Fruit fly (Drosophila melanogaster): ENCODE data around the gene CG11249.

Gene CG11249

dm6 chr3L:21651412-21651811 lies 20.5 kb upstream of the CG11249 start:
- TF ChIP-seq OdsH (GFP tag; optimal IDR thresholded peaks at IDR 0.05): no peak
- no peak for TF ChIP-seq brk (GFP tag; optimal IDR thresholded peaks at IDR 0.05)
- TF ChIP-seq Hnf4 (GFP tag; optimal IDR thresholded peaks at IDR 0.05): no peak
- TF ChIP-seq ey (GFP tag; optimal IDR thresholded peaks at IDR 0.05): no peak
- TF ChIP-seq Myc (optimal IDR thresholded peaks at IDR 0.05): no peak
- TF ChIP-seq Dif (GFP tag; optimal IDR thresholded peaks at IDR 0.05; ENCODE audit: partially characterized antibody): no peak
- TF ChIP-seq pan (optimal IDR thresholded peaks at IDR 0.05): no peak
- TF ChIP-seq fru (GFP tag; optimal IDR thresholded peaks at IDR 0.05): no peak

- no peak for TF ChIP-seq Jra (GFP tag; optimal IDR thresholded peaks at IDR 0.05)
- TF ChIP-seq OdsH (GFP tag; optimal IDR thresholded peaks at IDR 0.05): no peak
- no peak for TF ChIP-seq CG32264 (GFP tag; optimal IDR thresholded peaks at IDR 0.05)
- TF ChIP-seq ey (GFP tag; optimal IDR thresholded peaks at IDR 0.05): no peak
- no peak for TF ChIP-seq Rel (GFP tag; optimal IDR thresholded peaks at IDR 0.05)
- TF ChIP-seq Rel (tag; optimal IDR thresholded peaks at IDR 0.05): no peak
- no peak for TF ChIP-seq HLH106 (tag; optimal IDR thresholded peaks at IDR 0.05)
- no peak for TF ChIP-seq Hr78 (GFP tag; optimal IDR thresholded peaks at IDR 0.05)
- no peak for TF ChIP-seq usp (GFP tag; optimal IDR thresholded peaks at IDR 0.05)
- TF ChIP-seq sv (GFP tag; optimal IDR thresholded peaks at IDR 0.05): no peak
- no peak for TF ChIP-seq CG9705 (GFP tag; optimal IDR thresholded peaks at IDR 0.05)
- TF ChIP-seq woc (GFP tag; optimal IDR thresholded peaks at IDR 0.05): no peak
- no peak for TF ChIP-seq N (GFP tag; optimal IDR thresholded peaks at IDR 0.05)
These were observed 19.8 kb upstream of the CG11249 start for dm6 chr3L:21652124-21652523.

DNA sequence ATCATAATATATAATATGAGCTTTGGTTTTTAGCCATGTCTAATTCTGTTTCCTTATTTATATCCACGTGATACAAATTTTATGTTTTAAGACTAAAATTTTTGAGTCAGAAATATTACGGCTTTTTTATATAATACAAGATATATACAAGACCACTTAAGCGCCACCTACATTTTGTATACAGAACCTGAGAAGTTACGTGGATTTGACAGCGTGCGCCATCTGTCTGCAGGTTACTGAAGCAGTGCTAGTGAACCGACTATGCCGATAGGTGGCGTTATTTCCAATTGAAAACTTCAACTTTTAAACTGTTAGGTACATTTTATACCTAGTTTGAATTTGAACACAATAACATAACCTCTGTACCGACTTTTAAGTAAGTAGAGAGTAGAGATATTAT lies 19.2 kb upstream of the CG11249 start:
- TF ChIP-seq jim (GFP tag; optimal IDR thresholded peaks at IDR 0.05): no peak
- TF ChIP-seq HLH106 (tag; optimal IDR thresholded peaks at IDR 0.05): peak; percentile 57
- TF ChIP-seq tai (GFP tag; optimal IDR thresholded peaks at IDR 0.05): peak; percentile 57
- peak; percentile 39 for TF ChIP-seq psq (GFP tag; optimal IDR thresholded peaks at IDR 0.05)
- no peak for TF ChIP-seq dsf (GFP tag; optimal IDR thresholded peaks at IDR 0.05; ENCODE audit: borderline replicate concordance)
- TF ChIP-seq ey (GFP tag; optimal IDR thresholded peaks at IDR 0.05): peak; percentile 50
- peak; percentile 30 for TF ChIP-seq dmrt93B (GFP tag; optimal IDR thresholded peaks at IDR 0.05)
- TF ChIP-seq CrebA (GFP tag; optimal IDR thresholded peaks at IDR 0.05; ENCODE audit: borderline replicate concordance): no peak
- no peak for TF ChIP-seq rgr (GFP tag; optimal IDR thresholded peaks at IDR 0.05)
- no peak for TF ChIP-seq Dif (GFP tag; optimal IDR thresholded peaks at IDR 0.05; ENCODE audit: partially characterized antibody)
- TF ChIP-seq Myc (optimal IDR thresholded peaks at IDR 0.05): peak; percentile 93
- TF ChIP-seq woc (GFP tag; optimal IDR thresholded peaks at IDR 0.05): no peak
- TF ChIP-seq Rel (GFP tag; optimal IDR thresholded peaks at IDR 0.05): no peak
- TF ChIP-seq Rel (tag; optimal IDR thresholded peaks at IDR 0.05): no peak
- peak; percentile 57 for TF ChIP-seq sv (GFP tag; optimal IDR thresholded peaks at IDR 0.05)
- no peak for TF ChIP-seq GATAd (GFP tag; optimal IDR thresholded peaks at IDR 0.05)
- peak; percentile 72 for TF ChIP-seq Hr83 (GFP tag; optimal IDR thresholded peaks at IDR 0.05; ENCODE audit: poor library complexity, severe bottlenecking)
- TF ChIP-seq Hnf4 (GFP tag; optimal IDR thresholded peaks at IDR 0.05): peak; percentile 69
- TF ChIP-seq foxo (GFP tag; optimal IDR thresholded peaks at IDR 0.05): peak in 1 of 2 experiments; percentile 71
- TF ChIP-seq fru (GFP tag; optimal IDR thresholded peaks at IDR 0.05): peak; percentile 48
- peak; percentile 55 for TF ChIP-seq h (GFP tag; optimal IDR thresholded peaks at IDR 0.05)
- peak; percentile 36 for TF ChIP-seq CG9705 (GFP tag; optimal IDR thresholded peaks at IDR 0.05)
- TF ChIP-seq OdsH (GFP tag; optimal IDR thresholded peaks at IDR 0.05): peak; percentile 48
- no peak for TF ChIP-seq Abd-B (GFP tag; optimal IDR thresholded peaks at IDR 0.05)
- TF ChIP-seq br (GFP tag; optimal IDR thresholded peaks at IDR 0.05): peak; percentile 68
- TF ChIP-seq Hr78 (GFP tag; optimal IDR thresholded peaks at IDR 0.05): no peak

DNA sequence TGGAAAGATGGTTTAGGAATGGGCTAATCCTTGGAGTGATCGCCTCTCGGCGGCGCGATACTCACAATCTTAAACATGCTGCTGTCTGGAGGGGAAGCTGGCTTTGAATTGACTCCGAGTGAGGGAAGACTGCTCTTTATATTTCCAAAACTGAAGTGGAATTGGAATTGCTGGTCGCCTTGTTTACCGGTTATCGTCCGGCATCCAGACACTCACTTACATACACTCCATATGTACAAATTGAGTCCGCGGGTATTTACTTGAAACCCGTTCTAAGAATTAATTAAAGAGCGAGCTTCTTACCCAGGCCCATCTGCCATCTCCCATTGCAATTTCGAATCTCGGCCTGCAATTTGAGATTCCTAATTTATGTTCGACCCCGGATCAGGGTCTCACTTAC lies 5.1 kb upstream of the CG11249 start, which contains the start of gene Cpr78E:
Cpr78E (minus strand) TSS at position 101 of the 400 bp plus-strand sequence.
- TF ChIP-seq fru (GFP tag; optimal IDR thresholded peaks at IDR 0.05) (no peak), jim (GFP tag; optimal IDR thresholded peaks at IDR 0.05) (no peak), psq (GFP tag; optimal IDR thresholded peaks at IDR 0.05) (no peak), CG32264 (GFP tag; optimal IDR thresholded peaks at IDR 0.05) (no peak), pan (optimal IDR thresholded peaks at IDR 0.05) (no peak)

DNA sequence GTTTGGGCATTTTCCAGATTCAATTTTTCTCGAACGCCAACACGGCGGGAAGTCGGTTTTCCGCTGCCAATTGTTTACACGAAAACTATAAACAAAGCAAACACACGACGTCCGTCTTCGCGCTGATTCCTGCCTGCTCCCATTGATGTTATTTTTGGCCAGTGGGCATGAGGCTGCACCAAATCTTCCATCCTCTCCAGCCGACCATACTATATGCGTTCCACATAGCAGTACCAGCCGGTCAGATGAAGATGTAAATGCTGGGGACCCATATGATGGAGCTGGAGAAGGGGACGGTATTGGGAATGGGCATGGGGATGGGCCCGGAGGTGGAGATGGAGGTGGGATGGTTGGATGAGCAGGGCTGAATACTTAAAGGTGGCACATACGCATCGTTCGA lies 4.4 kb upstream of the CG11249 start:
- no peak for TF ChIP-seq Hr83 (GFP tag; optimal IDR thresholded peaks at IDR 0.05; ENCODE audit: poor library complexity, severe bottlenecking)
- TF ChIP-seq dsf (GFP tag; optimal IDR thresholded peaks at IDR 0.05; ENCODE audit: borderline replicate concordance): no peak

Data from whole organism, wandering third instar larva.